Fruit fly (Drosophila melanogaster): ENCODE data around the gene cno.

dm6 chr3R:5193271-5193670 is 24.0 kb downstream of the cno start:
- TF ChIP-seq psq (optimal IDR thresholded peaks at IDR 0.05) (no peak), ttk (optimal IDR thresholded peaks at IDR 0.05) (no peak)
